Worm (Caenorhabditis elegans) whole organism, L1 larva: ENCODE results near the gene R12G8.1.

Experiments used
- C34B4.2 ChIP-seq: sonication (generic microtip); optimal IDR thresholded peaks from 2 replicates; lab custom pipeline; 2017; ENCODE audit warnings: mild to moderate bottlenecking, missing genetic modification characterization, missing compliant biosample characterization
- F16B12.6 ChIP-seq: fragments of 150-350 bp; optimal IDR thresholded peaks from 2 replicates; lab custom pipeline; 2014; ENCODE audit warnings: missing biosample characterization, missing genetic modification characterization
- aha-1 ChIP-seq: fragments of 150-350 bp; optimal IDR thresholded peaks from 2 replicates; lab custom pipeline; 2014; ENCODE audit warnings: missing biosample characterization, missing genetic modification characterization
- ama-1 ChIP-seq: fragments of 150-350 bp; optimal IDR thresholded peaks from 2 replicates; lab custom pipeline; 2014
- blmp-1 ChIP-seq: fragments of 150-350 bp; optimal IDR thresholded peaks from 2 replicates; lab custom pipeline; 2014; ENCODE audit warnings: missing biosample characterization, missing genetic modification characterization
- ceh-8 ChIP-seq: fragments of 200-800 bp; sonication (Bioruptor generic); optimal IDR thresholded peaks from 2 replicates; lab custom pipeline; 2018; ENCODE audit warnings: mild to moderate bottlenecking, missing genetic modification characterization, moderate library complexity, missing compliant biosample characterization
- ceh-82 ChIP-seq, 3 experiments: fragments of 150-350 bp in 1 of 3; sonication (generic microtip) in 2 of 3; optimal IDR thresholded peaks; 2 replicates each; lab custom pipeline; 2014 to 2017; ENCODE audit warnings: missing biosample characterization in 3 of 3, missing genetic modification characterization in 3 of 3
- ceh-88 ChIP-seq: fragments of 200-800 bp; sonication (Bioruptor generic); IDR thresholded peaks from 2 replicates; pipeline ENCODE4 v1.3.6; 2022; ENCODE audit warnings: missing genetic modification characterization, missing compliant biosample characterization
- egl-27 ChIP-seq, 2 experiments: fragments of 150-350 bp in 1 of 2; sonication (generic microtip); optimal IDR thresholded peaks; 3 replicates each; lab custom pipeline; 2017 to 2018; ENCODE audit warnings: missing biosample characterization in 2 of 2, missing genetic modification characterization in 2 of 2, missing genetic modification reagents in 2 of 2
- elt-2 ChIP-seq: sonication (generic microtip); optimal IDR thresholded peaks from 2 replicates; lab custom pipeline; 2016; ENCODE audit warnings: missing genetic modification characterization, mild to moderate bottlenecking, inconsistent platforms, missing compliant biosample characterization, missing genetic modification reagents
- ets-5 ChIP-seq: fragments of 200-800 bp; sonication (Bioruptor generic); IDR thresholded peaks from 2 replicates; pipeline ENCODE4 v1.3.6; 2022; ENCODE audit warnings: missing genetic modification characterization, missing compliant biosample characterization
- fkh-4 ChIP-seq: sonication (generic microtip); optimal IDR thresholded peaks from 2 replicates; lab custom pipeline; 2016; ENCODE audit warnings: missing compliant biosample characterization, missing genetic modification characterization, borderline replicate concordance
- fos-1 ChIP-seq: fragments of 150-350 bp; optimal IDR thresholded peaks from 2 replicates; lab custom pipeline; 2014; ENCODE audit warnings: missing biosample characterization, missing genetic modification characterization
- hlh-17 ChIP-seq: fragments of 200-800 bp; sonication (Bioruptor generic); optimal IDR thresholded peaks from 2 replicates; lab custom pipeline; 2018; ENCODE audit warnings: missing genetic modification characterization, mild to moderate bottlenecking, missing compliant biosample characterization, moderate library complexity, borderline replicate concordance
- hlh-4 ChIP-seq: sonication (generic microtip); optimal IDR thresholded peaks from 2 replicates; lab custom pipeline; 2016; ENCODE audit warnings: mild to moderate bottlenecking, missing genetic modification characterization, missing compliant biosample characterization
- hpl-2 ChIP-seq: fragments of 150-350 bp; optimal IDR thresholded peaks from 2 replicates; lab custom pipeline; 2014; ENCODE audit warnings: missing biosample characterization, missing genetic modification reagents, missing genetic modification characterization
- jun-1 ChIP-seq: fragments of 150-350 bp; optimal IDR thresholded peaks from 2 replicates; lab custom pipeline; 2014; ENCODE audit warnings: missing biosample characterization, missing genetic modification reagents, missing genetic modification characterization
- lin-13 ChIP-seq: fragments of 150-350 bp; optimal IDR thresholded peaks from 2 replicates; lab custom pipeline; 2014; ENCODE audit warnings: missing biosample characterization, missing genetic modification reagents, missing genetic modification characterization
- lin-35 ChIP-seq, 2 experiments: fragments of 150-350 bp; optimal IDR thresholded peaks; 2 replicates each; lab custom pipeline; 2014; ENCODE audit warnings: missing biosample characterization in 2 of 2, missing genetic modification characterization in 2 of 2, missing genetic modification reagents in 2 of 2
- lsy-2 ChIP-seq, 2 experiments: fragments of 150-350 bp; optimal IDR thresholded peaks; 2 replicates each; lab custom pipeline; 2014; ENCODE audit warnings: missing biosample characterization in 2 of 2, missing genetic modification characterization in 2 of 2
- mab-9 ChIP-seq: fragments of 200-800 bp; sonication (Bioruptor generic); IDR thresholded peaks from 2 replicates; pipeline ENCODE4 v1.3.6; 2022; ENCODE audit warnings: missing genetic modification reagents, missing genetic modification characterization, missing compliant biosample characterization
- mef-2 ChIP-seq: fragments of 150-350 bp; optimal IDR thresholded peaks from 2 replicates; lab custom pipeline; 2014; ENCODE audit warnings: missing biosample characterization, missing genetic modification characterization
- nhr-12 ChIP-seq: sonication (generic microtip); optimal IDR thresholded peaks from 2 replicates; lab custom pipeline; 2017; ENCODE audit warnings: missing biosample characterization, missing genetic modification characterization
- nhr-19 ChIP-seq: fragments of 200-800 bp; sonication (Bioruptor generic); conservative IDR thresholded peaks from 2 replicates; pipeline ENCODE4 v1.3.6; 2022; ENCODE audit warnings: missing genetic modification characterization, missing compliant biosample characterization
- nhr-20 ChIP-seq: sonication (generic microtip); optimal IDR thresholded peaks from 2 replicates; lab custom pipeline; 2016; ENCODE audit warnings: mild to moderate bottlenecking, missing genetic modification characterization, missing compliant biosample characterization
- nhr-47 ChIP-seq: sonication (generic microtip); optimal IDR thresholded peaks from 2 replicates; lab custom pipeline; 2016; ENCODE audit warnings: mild to moderate bottlenecking, missing genetic modification characterization, moderate library complexity, missing compliant biosample characterization
- nhr-76 ChIP-seq: sonication (generic microtip); optimal IDR thresholded peaks from 2 replicates; lab custom pipeline; 2017; ENCODE audit warnings: missing biosample characterization, missing genetic modification characterization
- nhr-77 ChIP-seq: fragments of 150-350 bp; optimal IDR thresholded peaks from 2 replicates; lab custom pipeline; 2014; ENCODE audit warnings: missing biosample characterization, missing genetic modification characterization
- nhr-84 ChIP-seq: sonication (generic microtip); optimal IDR thresholded peaks from 2 replicates; lab custom pipeline; 2017; ENCODE audit warnings: missing biosample characterization, missing genetic modification characterization
- nhr-85 ChIP-seq: sonication (generic microtip); peaks from one replicate; lab custom pipeline; 2016; ENCODE audit warnings: missing genetic modification characterization, inconsistent platforms, missing compliant biosample characterization
- nhr-90 ChIP-seq: sonication (generic microtip); optimal IDR thresholded peaks from 2 replicates; lab custom pipeline; 2016; ENCODE audit warnings: mild to moderate bottlenecking, missing genetic modification characterization, missing compliant biosample characterization; ENCODE audit not compliant: poor library complexity
- pag-3 ChIP-seq: sonication (generic microtip); optimal IDR thresholded peaks from 2 replicates; lab custom pipeline; 2017; ENCODE audit warnings: missing genetic modification characterization, mild to moderate bottlenecking, missing compliant biosample characterization, antibody characterized with exemption, borderline replicate concordance; ENCODE audit not compliant: insufficient read depth
- pqm-1 ChIP-seq: sonication (generic microtip); optimal IDR thresholded peaks from 3 replicates; lab custom pipeline; 2017; ENCODE audit warnings: missing biosample characterization, missing genetic modification characterization
- snpc-4 ChIP-seq: fragments of 150-350 bp; optimal IDR thresholded peaks from 2 replicates; lab custom pipeline; 2014; ENCODE audit warnings: missing biosample characterization, missing genetic modification characterization
- snu-23 ChIP-seq: sonication (generic microtip); optimal IDR thresholded peaks from 2 replicates; lab custom pipeline; 2016; ENCODE audit warnings: missing genetic modification characterization, missing compliant biosample characterization
- sox-4 ChIP-seq: sonication (generic microtip); optimal IDR thresholded peaks from 2 replicates; lab custom pipeline; 2016; ENCODE audit warnings: missing genetic modification characterization, missing compliant biosample characterization
- tbx-2 ChIP-seq: sonication (generic microtip); optimal IDR thresholded peaks from 2 replicates; lab custom pipeline; 2016; ENCODE audit warnings: missing genetic modification characterization, missing compliant biosample characterization
- unc-130 ChIP-seq: fragments of 150-350 bp; optimal IDR thresholded peaks from 2 replicates; lab custom pipeline; 2017; ENCODE audit warnings: missing biosample characterization, missing genetic modification characterization, inconsistent platforms
- unc-62 ChIP-seq: fragments of 150-350 bp; optimal IDR thresholded peaks from 2 replicates; lab custom pipeline; 2014; ENCODE audit warnings: missing biosample characterization, missing genetic modification reagents, missing genetic modification characterization
- unc-86 ChIP-seq: sonication (generic microtip); optimal IDR thresholded peaks from 2 replicates; lab custom pipeline; 2016; ENCODE audit warnings: missing genetic modification characterization, missing compliant biosample characterization
- xbp-1 ChIP-seq: sonication (generic microtip); optimal IDR thresholded peaks from 2 replicates; lab custom pipeline; 2016; ENCODE audit warnings: missing genetic modification characterization, missing compliant biosample characterization
- zag-1 ChIP-seq: fragments of 150-350 bp; optimal IDR thresholded peaks from 2 replicates; lab custom pipeline; 2014; ENCODE audit warnings: missing biosample characterization, missing genetic modification characterization

R12G8.1 gene

DNA sequence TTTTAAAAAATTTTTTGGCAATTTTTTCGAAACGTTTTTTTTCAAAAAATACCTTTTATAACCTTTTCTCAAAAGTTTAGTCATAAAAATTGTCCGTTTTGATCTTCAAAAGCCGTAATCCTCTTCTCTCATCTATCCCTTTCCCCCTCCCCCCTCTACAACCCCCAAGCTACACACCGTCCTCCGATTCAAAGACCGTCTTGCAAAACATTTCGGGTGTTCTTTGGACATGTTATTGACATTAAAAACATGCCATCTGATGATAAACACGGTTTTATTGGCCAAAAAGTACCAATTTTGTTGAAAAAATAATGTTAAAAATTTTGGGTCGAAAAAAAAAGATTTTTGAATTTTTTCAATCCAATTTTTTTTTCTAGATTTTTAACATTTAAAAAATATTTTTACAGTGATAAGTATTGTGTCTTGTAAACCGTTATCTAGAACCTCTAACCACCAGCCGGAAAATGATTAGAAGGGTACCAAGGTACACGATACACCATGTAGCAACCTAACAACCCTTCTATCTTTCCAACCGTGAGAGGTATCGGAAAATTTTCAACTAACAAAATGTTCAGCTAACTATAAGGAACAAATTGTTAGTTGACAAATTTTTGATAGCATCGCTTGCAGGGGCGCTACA lies 25.8 kb downstream of the R12G8.1 start (continued):
- no peak for TF ChIP-seq ama-1 (lab: Kevin White, UChicago)
- no peak for TF ChIP-seq tbx-2 (tag; lab: Kevin White, UChicago)
- no peak for TF ChIP-seq xbp-1 (tag; lab: Kevin White, UChicago)
- TF ChIP-seq pqm-1 (tag; lab: Kevin White, UChicago) = no peak
- no peak for TF ChIP-seq hpl-2
- TF ChIP-seq nhr-85 (tag; lab: Kevin White, UChicago) = peak; percentile 76
- no peak for TF ChIP-seq unc-86 (tag; lab: Kevin White, UChicago)
- TF ChIP-seq nhr-84 (tag; lab: Kevin White, UChicago) = no peak
- no peak for TF ChIP-seq ceh-88
- TF ChIP-seq pag-3 (tag; lab: Kevin White, UChicago) = no peak
- TF ChIP-seq hlh-17 (GFP tag; lab: Kevin White, UChicago) = no peak
- no peak for TF ChIP-seq lin-13 (GFP tag; lab: Kevin White, UChicago)
- no peak for TF ChIP-seq ceh-8 (GFP tag; lab: Kevin White, UChicago)
- peak; percentile 49 for TF ChIP-seq blmp-1 (tag; lab: Kevin White, UChicago)

DNA sequence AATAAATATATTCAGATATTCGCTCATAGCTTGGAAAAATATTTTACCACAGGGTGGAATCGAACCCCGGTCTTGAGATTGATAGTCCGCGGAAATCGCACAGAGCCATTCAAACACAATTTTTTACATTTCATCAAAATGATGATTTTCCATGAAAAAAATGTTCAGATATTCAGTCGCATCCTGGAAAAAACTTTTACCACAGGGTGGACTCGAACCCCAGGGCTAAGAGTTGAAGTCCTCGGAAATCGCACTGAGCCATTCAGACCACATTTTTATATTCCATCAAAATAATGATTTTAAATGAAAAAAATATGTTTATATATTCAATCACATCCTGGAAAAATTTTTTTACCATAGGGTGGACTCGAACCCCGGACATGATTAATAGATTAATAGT lies 26.5 kb downstream of the R12G8.1 start:
- no peak for TF ChIP-seq fos-1
- TF ChIP-seq C34B4.2 (tag; lab: Kevin White, UChicago) = no peak
- no peak for TF ChIP-seq lin-13 (GFP tag; lab: Kevin White, UChicago)
- TF ChIP-seq egl-27 (tag; optimal IDR thresholded peaks at IDR 0.05; lab: Kevin White, UChicago) = no peak
- TF ChIP-seq, all 84 proteins: peak for 0

DNA sequence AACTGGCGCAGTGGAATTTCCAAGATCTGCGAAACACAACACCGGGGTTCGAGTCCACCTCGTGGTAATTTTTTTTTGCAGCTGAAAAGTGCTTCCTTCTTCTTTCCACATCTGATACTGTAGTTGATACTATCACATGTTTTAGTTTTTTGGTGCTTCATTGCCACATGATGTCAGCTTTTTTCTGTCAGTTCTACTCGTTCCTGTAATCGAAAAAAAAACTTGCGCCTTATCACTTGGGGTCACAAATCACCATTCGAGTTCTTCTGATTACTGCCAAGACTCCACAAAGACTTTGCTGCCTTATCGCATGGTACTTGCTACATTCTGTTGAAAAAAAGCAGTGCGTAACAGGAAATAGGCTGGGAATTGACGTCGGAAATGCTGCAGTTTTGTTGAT lies 27.3 kb downstream of the R12G8.1 start:
- no peak for TF ChIP-seq tbx-2 (tag; lab: Kevin White, UChicago)
- TF ChIP-seq nhr-76 = no peak
- no peak for TF ChIP-seq ceh-88
- TF ChIP-seq mef-2 (tag; lab: Kevin White, UChicago) = no peak
- TF ChIP-seq pqm-1 (tag; lab: Kevin White, UChicago) = peak; percentile 95
- TF ChIP-seq snpc-4 (tag; lab: Kevin White, UChicago) = no peak
- TF ChIP-seq nhr-90 (tag; lab: Kevin White, UChicago) = peak; percentile 5
- peak; percentile 45 for TF ChIP-seq nhr-20 (tag; lab: Kevin White, UChicago)
- TF ChIP-seq hlh-17 (GFP tag; lab: Kevin White, UChicago) = no peak
- TF ChIP-seq F16B12.6 (tag; lab: Kevin White, UChicago) = no peak
- TF ChIP-seq nhr-19 (GFP tag; lab: Robert Waterston, UW) = peak; percentile 18; the same call in 1 of the 2 replicates
- no peak for TF ChIP-seq nhr-47
- TF ChIP-seq lsy-2 (tag; optimal IDR thresholded peaks at IDR 0.05; lab: Kevin White, UChicago) = peak in 1 of 2 experiments; percentile 0
- no peak for TF ChIP-seq ceh-82 (tag; optimal IDR thresholded peaks at IDR 0.05; lab: Kevin White, UChicago)
- peak; percentile 50 for TF ChIP-seq jun-1 (tag; lab: Kevin White, UChicago)
- no peak for TF ChIP-seq unc-62 (GFP tag; lab: Kevin White, UChicago)
- no peak for TF ChIP-seq sox-4 (tag; lab: Kevin White, UChicago)
- peak in 1 of 2 experiments; percentile 46 for TF ChIP-seq lin-35 (GFP tag; optimal IDR thresholded peaks at IDR 0.05; lab: Kevin White, UChicago)
- peak; percentile 98 for TF ChIP-seq elt-2
- TF ChIP-seq zag-1 (tag; lab: Kevin White, UChicago) = no peak

DNA sequence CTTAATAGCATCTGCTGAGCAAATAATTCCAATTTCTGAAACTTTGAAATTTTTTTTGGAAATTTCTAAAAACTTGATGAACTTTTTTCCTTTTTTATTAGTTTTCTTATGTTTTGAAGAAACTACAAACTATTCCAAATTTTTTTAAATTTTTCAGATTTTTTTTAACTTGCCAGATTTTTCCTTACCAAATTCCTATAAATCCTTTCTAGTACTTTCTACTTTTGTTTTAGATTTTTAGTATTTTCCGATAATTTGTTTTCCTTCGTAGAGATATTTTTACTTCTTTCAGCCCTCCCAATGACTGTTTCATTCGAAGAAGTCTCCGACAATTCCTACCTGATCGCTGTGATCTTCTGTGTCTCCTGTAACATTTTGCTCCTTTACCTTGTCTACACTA lies 30.4 kb downstream of the R12G8.1 start, which contains the start of gene str-77:
Gene str-77, plus strand, starts transcription at position 301 of the 400 bp plus-strand sequence.
- TF ChIP-seq ceh-82 (tag; optimal IDR thresholded peaks at IDR 0.05; lab: Kevin White, UChicago) (no peak), ets-5 (no peak), snpc-4 (tag; lab: Kevin White, UChicago) (no peak), unc-130 (tag; lab: Kevin White, UChicago) (no peak), ama-1 (lab: Kevin White, UChicago) (no peak), mab-9 (GFP tag; lab: Robert Waterston, UW) (no peak), nhr-77 (tag; lab: Kevin White, UChicago) (no peak), egl-27 (tag; optimal IDR thresholded peaks at IDR 0.05; lab: Kevin White, UChicago) (no peak), nhr-12 (tag; lab: Kevin White, UChicago) (no peak), hlh-4 (tag; lab: Kevin White, UChicago) (no peak), aha-1 (tag; lab: Kevin White, UChicago) (no peak), snu-23 (GFP tag; lab: Kevin White, UChicago) (no peak), fkh-4 (no peak)
